Worm (Caenorhabditis elegans) whole organism, mixed stage, embryonic: ENCODE results near the gene ins-17.
A peak's percentile ranks its signal among the peaks of the same experiment; 100 is the strongest.

ENCODE experiments used
- M03D4.4 ChIP-seq: sonication (generic microtip); optimal IDR thresholded peaks from 2 replicates; lab custom pipeline; 2017; ENCODE audit warnings: mild to moderate bottlenecking, missing genetic modification characterization, missing compliant biosample characterization
- bed-3 ChIP-seq: fragments of 200-800 bp; sonication (Bioruptor generic); optimal IDR thresholded peaks from 3 replicates; lab custom pipeline; 2018; ENCODE audit warnings: mild to moderate bottlenecking, missing genetic modification characterization, moderate library complexity, missing compliant biosample characterization
- ceh-39 ChIP-seq: fragments of 150-350 bp; optimal IDR thresholded peaks from 2 replicates; lab custom pipeline; 2014; ENCODE audit warnings: missing biosample characterization, missing genetic modification characterization
- ceh-43 ChIP-seq: fragments of 200-800 bp; sonication (Bioruptor generic); optimal IDR thresholded peaks from 2 replicates; lab custom pipeline; 2018; ENCODE audit warnings: mild to moderate bottlenecking, missing genetic modification characterization, moderate library complexity, missing compliant biosample characterization
- ceh-83 ChIP-seq: fragments of 200-800 bp; sonication (Bioruptor generic); optimal IDR thresholded peaks from 2 replicates; lab custom pipeline; 2018; ENCODE audit warnings: mild to moderate bottlenecking, missing genetic modification characterization, missing compliant biosample characterization
- ces-1 ChIP-seq: fragments of 150-350 bp; optimal IDR thresholded peaks from 2 replicates; lab custom pipeline; 2014; ENCODE audit warnings: missing biosample characterization, missing genetic modification reagents, missing genetic modification characterization
- cnd-1 ChIP-seq: fragments of 200-800 bp; sonication (Bioruptor generic); optimal IDR thresholded peaks from 2 replicates; lab custom pipeline; 2018; ENCODE audit warnings: mild to moderate bottlenecking, missing genetic modification characterization, missing compliant biosample characterization
- elt-1 ChIP-seq: sonication (generic microtip); optimal IDR thresholded peaks from 2 replicates; lab custom pipeline; 2017; ENCODE audit warnings: missing genetic modification characterization, mild to moderate bottlenecking, missing compliant biosample characterization, antibody characterized with exemption, moderate library complexity, borderline replicate concordance; ENCODE audit not compliant: insufficient read depth
- elt-3 ChIP-seq: fragments of 150-350 bp; optimal IDR thresholded peaks from 2 replicates; lab custom pipeline; 2014; ENCODE audit warnings: missing biosample characterization, missing genetic modification characterization
- flh-1 ChIP-seq: fragments of 200-800 bp; sonication (Bioruptor generic); optimal IDR thresholded peaks from 2 replicates; lab custom pipeline; 2018; ENCODE audit warnings: mild to moderate bottlenecking, missing genetic modification characterization, moderate library complexity, missing compliant biosample characterization
- ham-2 ChIP-seq: fragments of 200-800 bp; sonication (Bioruptor generic); optimal IDR thresholded peaks from 2 replicates; lab custom pipeline; 2018; ENCODE audit warnings: mild to moderate bottlenecking, missing genetic modification characterization, missing compliant biosample characterization
- hlh-1 ChIP-seq: fragments of 150-350 bp; optimal IDR thresholded peaks from 2 replicates; lab custom pipeline; 2014; ENCODE audit warnings: missing biosample characterization, missing genetic modification reagents, missing genetic modification characterization
- lin-13 ChIP-seq: fragments of 150-350 bp; optimal IDR thresholded peaks from 2 replicates; lab custom pipeline; 2014; ENCODE audit warnings: missing biosample characterization, missing genetic modification characterization
- lin-32 ChIP-seq: fragments of 200-800 bp; sonication (Bioruptor generic); optimal IDR thresholded peaks from 2 replicates; lab custom pipeline; 2018; ENCODE audit warnings: mild to moderate bottlenecking, missing genetic modification characterization, missing compliant biosample characterization
- lsy-2 ChIP-seq: fragments of 150-350 bp; optimal IDR thresholded peaks from 2 replicates; lab custom pipeline; 2014; ENCODE audit warnings: missing biosample characterization, missing genetic modification characterization
- mab-5 ChIP-seq: fragments of 150-350 bp; optimal IDR thresholded peaks from 2 replicates; lab custom pipeline; 2014; ENCODE audit warnings: missing biosample characterization, missing genetic modification characterization
- mep-1 ChIP-seq: fragments of 150-350 bp; optimal IDR thresholded peaks from 2 replicates; lab custom pipeline; 2017; ENCODE audit warnings: missing biosample characterization, missing genetic modification reagents, missing genetic modification characterization, inconsistent platforms
- mls-2 ChIP-seq: sonication (generic microtip); optimal IDR thresholded peaks from 2 replicates; lab custom pipeline; 2016; ENCODE audit warnings: mild to moderate bottlenecking, missing genetic modification characterization, moderate library complexity, missing compliant biosample characterization
- nhr-12 ChIP-seq: fragments of 150-350 bp; optimal IDR thresholded peaks from 2 replicates; lab custom pipeline; 2014; ENCODE audit warnings: missing biosample characterization, missing genetic modification characterization
- nhr-2 ChIP-seq: fragments of 150-350 bp; optimal IDR thresholded peaks from 2 replicates; lab custom pipeline; 2014; ENCODE audit warnings: missing biosample characterization, missing genetic modification characterization
- nhr-237 ChIP-seq: fragments of 150-350 bp; optimal IDR thresholded peaks from 2 replicates; lab custom pipeline; 2014; ENCODE audit warnings: missing biosample characterization, missing genetic modification characterization
- nhr-28 ChIP-seq: fragments of 150-350 bp; optimal IDR thresholded peaks from 2 replicates; lab custom pipeline; 2014; ENCODE audit warnings: missing biosample characterization, missing genetic modification characterization
- nhr-76 ChIP-seq: sonication (generic microtip); optimal IDR thresholded peaks from 2 replicates; lab custom pipeline; 2017; ENCODE audit warnings: missing biosample characterization, missing genetic modification characterization
- pha-4 ChIP-seq: fragments of 150-350 bp; optimal IDR thresholded peaks from 2 replicates; lab custom pipeline; 2018; ENCODE audit warnings: missing biosample characterization, missing genetic modification reagents, missing genetic modification characterization
- sem-2 ChIP-seq: fragments of 200-800 bp; sonication (Bioruptor generic); optimal IDR thresholded peaks from 2 replicates; lab custom pipeline; 2018; ENCODE audit warnings: mild to moderate bottlenecking, missing genetic modification characterization, missing compliant biosample characterization
- snpc-4 ChIP-seq: fragments of 150-350 bp; optimal IDR thresholded peaks from 2 replicates; lab custom pipeline; 2014; ENCODE audit warnings: missing biosample characterization, missing genetic modification characterization
- sptf-1 ChIP-seq: sonication (generic microtip); optimal IDR thresholded peaks from 2 replicates; lab custom pipeline; 2017; ENCODE audit warnings: mild to moderate bottlenecking, missing genetic modification characterization, moderate library complexity, missing compliant biosample characterization
- unc-39 ChIP-seq: fragments of 150-350 bp; optimal IDR thresholded peaks from 2 replicates; lab custom pipeline; 2014; ENCODE audit warnings: missing biosample characterization, missing genetic modification characterization
- unc-62 ChIP-seq: fragments of 150-350 bp; optimal IDR thresholded peaks from 2 replicates; lab custom pipeline; 2014; ENCODE audit warnings: missing biosample characterization, missing genetic modification reagents, missing genetic modification characterization
- zip-8 ChIP-seq: fragments of 150-350 bp; optimal IDR thresholded peaks from 2 replicates; lab custom pipeline; 2014; ENCODE audit warnings: missing biosample characterization, missing genetic modification characterization
- ztf-11 ChIP-seq: fragments of 150-350 bp; optimal IDR thresholded peaks from 2 replicates; lab custom pipeline; 2014; ENCODE audit warnings: missing biosample characterization, missing genetic modification characterization

ins-17 gene

ce11 chrIII:4477472-4477871 lies at the start of gene ins-17:
Gene ins-17 (minus strand): TSS chrIII:4477572.
- TF ChIP-seq bed-3: no peak
- TF ChIP-seq lsy-2 (tag; lab: Kevin White, UChicago): no peak
- no peak for TF ChIP-seq zip-8 (tag; lab: Kevin White, UChicago)
- TF ChIP-seq pha-4 (tag; lab: Kevin White, UChicago): no peak

ce11 chrIII:4525998-4526397 lies 48.6 kb upstream of the ins-17 start:
- TF ChIP-seq ceh-83 (no peak), flh-1 (no peak), nhr-76 (tag; lab: Kevin White, UChicago) (no peak), zip-8 (tag; lab: Kevin White, UChicago) (no peak), mls-2 (tag; lab: Kevin White, UChicago) (no peak), bed-3 (no peak), sem-2 (no peak), elt-3 (tag; lab: Kevin White, UChicago) (no peak), lin-32 (GFP tag; lab: Kevin White, UChicago) (no peak), nhr-12 (tag; lab: Kevin White, UChicago) (no peak), ham-2 (GFP tag; lab: Kevin White, UChicago) (no peak)

- TF ChIP-seq ces-1 (GFP tag; lab: Kevin White, UChicago) (peak; percentile 95), flh-1 (no peak), mab-5 (tag; lab: Kevin White, UChicago) (no peak), ztf-11 (tag; lab: Kevin White, UChicago) (no peak)
These were observed 46.7 kb upstream of the ins-17 start for ce11 chrIII:4524071-4524470.

ce11 chrIII:4523411-4523810 lies 46.0 kb upstream of the ins-17 start:
- no peak for TF ChIP-seq nhr-12 (tag; lab: Kevin White, UChicago)
- no peak for TF ChIP-seq ceh-39 (tag; lab: Kevin White, UChicago)
- no peak for TF ChIP-seq sem-2
- no peak for TF ChIP-seq lsy-2 (tag; lab: Kevin White, UChicago)
- TF ChIP-seq ztf-11 (tag; lab: Kevin White, UChicago): no peak
- TF ChIP-seq snpc-4 (tag; lab: Kevin White, UChicago): no peak
- peak; percentile 27 for TF ChIP-seq hlh-1
- TF ChIP-seq nhr-2 (tag; lab: Kevin White, UChicago): no peak
- peak; percentile 86 for TF ChIP-seq cnd-1 (tag; lab: Kevin White, UChicago)
- TF ChIP-seq ces-1 (GFP tag; lab: Kevin White, UChicago): peak; percentile 59
- TF ChIP-seq pha-4 (tag; lab: Kevin White, UChicago): no peak
- TF ChIP-seq elt-1 (tag; lab: Kevin White, UChicago): no peak
- TF ChIP-seq mab-5 (tag; lab: Kevin White, UChicago): no peak
- no peak for TF ChIP-seq sptf-1 (tag; lab: Kevin White, UChicago)
- TF ChIP-seq nhr-28 (tag; lab: Kevin White, UChicago): no peak
- peak; percentile 61 for TF ChIP-seq unc-62 (GFP tag; lab: Kevin White, UChicago)
- no peak for TF ChIP-seq nhr-237 (tag; lab: Kevin White, UChicago)
- TF ChIP-seq unc-39 (tag; lab: Kevin White, UChicago): no peak
- TF ChIP-seq nhr-76 (tag; lab: Kevin White, UChicago): no peak
- TF ChIP-seq lin-32 (GFP tag; lab: Kevin White, UChicago): no peak
- no peak for TF ChIP-seq mls-2 (tag; lab: Kevin White, UChicago)
- TF ChIP-seq bed-3: no peak
- no peak for TF ChIP-seq ceh-83

ce11 chrIII:4520057-4520456 lies 42.7 kb upstream of the ins-17 start, which contains the start of gene cdh-4:
Gene cdh-4 (plus strand): TSS chrIII:4520357.
- TF ChIP-seq M03D4.4 (tag; lab: Kevin White, UChicago): no peak
- no peak for TF ChIP-seq cnd-1 (tag; lab: Kevin White, UChicago)
- no peak for TF ChIP-seq unc-62 (GFP tag; lab: Kevin White, UChicago)
- no peak for TF ChIP-seq sem-2
- TF ChIP-seq, all 35 proteins: peak for 0

ce11 chrIII:4519410-4519809 lies 42.0 kb upstream of the ins-17 start:
- no peak for TF ChIP-seq mep-1 (tag; lab: Kevin White, UChicago)
- peak; percentile 77 for TF ChIP-seq cnd-1 (tag; lab: Kevin White, UChicago)
- TF ChIP-seq lin-32 (GFP tag; lab: Kevin White, UChicago): peak; percentile 55
- no peak for TF ChIP-seq nhr-76 (tag; lab: Kevin White, UChicago)
- TF ChIP-seq mls-2 (tag; lab: Kevin White, UChicago): peak; percentile 60
- TF ChIP-seq ces-1 (GFP tag; lab: Kevin White, UChicago): peak; percentile 67
- no peak for TF ChIP-seq unc-39 (tag; lab: Kevin White, UChicago)
- no peak for TF ChIP-seq elt-3 (tag; lab: Kevin White, UChicago)
- TF ChIP-seq flh-1: no peak
- no peak for TF ChIP-seq nhr-28 (tag; lab: Kevin White, UChicago)
- TF ChIP-seq ceh-43: peak; percentile 52
- no peak for TF ChIP-seq lin-13 (tag; lab: Kevin White, UChicago)
